Worm (Caenorhabditis elegans): Measurements from ENCODE around the gene DH11.5.

DH11.5 gene

DNA sequence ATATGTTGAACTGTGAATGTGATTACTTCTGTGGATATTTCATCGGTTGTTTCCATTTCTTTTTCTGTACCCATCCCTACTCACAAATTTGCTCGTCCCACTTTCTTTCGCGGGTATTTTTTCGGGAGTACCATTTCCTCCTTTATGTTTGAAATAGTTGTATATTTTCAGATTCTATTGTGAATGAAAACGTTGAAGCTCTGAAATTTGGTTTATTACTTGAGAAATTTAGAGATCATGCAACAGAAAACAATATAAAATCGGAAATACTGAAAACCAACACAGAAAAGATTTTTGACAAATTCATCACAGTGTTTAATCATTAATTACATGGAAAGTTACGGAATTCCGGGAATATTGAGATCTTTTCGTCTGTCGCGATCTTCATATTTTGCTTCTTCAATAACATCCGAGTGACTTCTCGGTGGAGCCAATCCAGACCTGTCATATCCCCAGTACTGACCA is 44.2 kb downstream of the DH11.5 start:
- TF ChIP-seq T23F11.4 (GFP tag; optimal IDR thresholded peaks at IDR 0.05) (no peak), hlh-6 (tag; optimal IDR thresholded peaks at IDR 0.05) (no peak), unc-3 (GFP tag; conservative IDR thresholded peaks at IDR 0.05) (no peak), unc-3 (tag; optimal IDR thresholded peaks at IDR 0.05) (no peak), hlh-15 (tag; optimal IDR thresholded peaks at IDR 0.05) (no peak), elt-2 (tag; optimal IDR thresholded peaks at IDR 0.05) (no peak), pag-3 (tag; optimal IDR thresholded peaks at IDR 0.05; ENCODE audit: borderline replicate concordance) (no peak), ceh-34 (tag; optimal IDR thresholded peaks at IDR 0.05) (no peak), fax-1 (tag; optimal IDR thresholded peaks at IDR 0.05) (no peak), unc-42 (tag; optimal IDR thresholded peaks at IDR 0.05) (no peak), ama-1 (optimal IDR thresholded peaks at IDR 0.05) (no peak), dve-1 (tag; optimal IDR thresholded peaks at IDR 0.05) (no peak), ref-2 (tag; optimal IDR thresholded peaks at IDR 0.05) (no peak), hlh-30 (tag; optimal IDR thresholded peaks at IDR 0.05; ENCODE audit: insufficient read depth) (no peak), Y22D7AL.16 (tag; optimal IDR thresholded peaks at IDR 0.05) (no peak), syd-9 (tag; optimal IDR thresholded peaks at IDR 0.05) (no peak)

DNA sequence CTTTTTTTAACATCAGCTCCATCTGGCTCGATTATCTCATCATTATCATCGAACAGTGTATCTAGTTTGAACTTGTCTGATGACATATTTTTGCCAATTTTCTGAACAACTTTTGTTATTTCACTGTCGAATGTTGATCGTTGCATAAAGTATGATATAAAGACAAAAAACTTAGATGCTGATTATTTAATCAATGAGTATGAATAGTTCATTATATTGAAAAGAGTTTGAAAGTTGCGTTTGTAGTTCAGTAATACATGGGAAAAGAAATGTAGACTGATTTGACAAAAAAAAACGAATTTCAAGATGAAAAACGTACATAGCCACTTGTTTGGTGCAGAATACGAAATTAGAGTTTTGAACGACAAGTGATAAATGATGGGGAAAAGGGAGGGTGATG is 46.1 kb downstream of the DH11.5 start, which contains the start of gene hda-2:
hda-2 (minus strand) TSS at position 101 of the 400 bp plus-strand sequence.
- TF ChIP-seq pha-2 (tag; optimal IDR thresholded peaks at IDR 0.05) (no peak), madf-2 (tag; optimal IDR thresholded peaks at IDR 0.05) (no peak), syd-9 (tag; optimal IDR thresholded peaks at IDR 0.05) (no peak), unc-42 (tag; optimal IDR thresholded peaks at IDR 0.05) (no peak), gmeb-2 (tag; optimal IDR thresholded peaks at IDR 0.05) (no peak), ceh-30 (tag; optimal IDR thresholded peaks at IDR 0.05) (no peak), elt-2 (tag; optimal IDR thresholded peaks at IDR 0.05) (no peak), ceh-22 (tag; optimal IDR thresholded peaks at IDR 0.05) (no peak), K09A11.1 (tag; optimal IDR thresholded peaks at IDR 0.05; ENCODE audit: insufficient read depth) (no peak), elt-4 (tag; optimal IDR thresholded peaks at IDR 0.05) (no peak), T23F11.4 (GFP tag; optimal IDR thresholded peaks at IDR 0.05) (no peak), pat-9 (tag; optimal IDR thresholded peaks at IDR 0.05) (no peak), ref-2 (tag; optimal IDR thresholded peaks at IDR 0.05) (no peak), ceh-45 (GFP tag; IDR thresholded peaks at IDR 0.05) (no peak)

DNA sequence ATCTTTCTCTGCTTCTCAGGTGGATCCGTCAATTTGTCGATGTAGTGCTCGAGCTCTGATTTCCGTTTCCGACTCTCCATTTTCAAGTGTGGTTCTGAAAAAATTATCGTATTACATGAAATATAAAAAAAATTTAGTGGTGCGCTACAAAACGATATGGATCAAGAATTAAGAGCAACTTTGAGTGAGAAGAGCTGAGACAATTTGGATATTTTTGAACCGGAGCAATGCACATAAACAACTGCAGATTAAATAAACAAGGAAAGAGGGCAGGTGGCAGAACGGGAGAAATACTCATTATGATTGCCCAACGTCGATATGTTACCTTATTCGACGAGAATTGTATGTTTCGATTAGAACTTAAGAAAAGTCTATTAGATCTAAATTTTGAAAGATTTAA is 51.3 kb downstream of the DH11.5 start, which contains the start of gene swsn-7:
swsn-7 (minus strand) TSS at position 101 of the 400 bp plus-strand sequence.
- TF ChIP-seq Y22D7AL.16 (tag; optimal IDR thresholded peaks at IDR 0.05) = no peak
- no peak for TF ChIP-seq nhr-11 (tag; optimal IDR thresholded peaks at IDR 0.05)
- no peak for TF ChIP-seq pha-4 (tag; optimal IDR thresholded peaks at IDR 0.05)
- TF ChIP-seq ceh-2 (tag; optimal IDR thresholded peaks at IDR 0.05) = no peak
- TF ChIP-seq che-1 (tag; optimal IDR thresholded peaks at IDR 0.05) = no peak
- no peak for TF ChIP-seq nfya-1 (tag; optimal IDR thresholded peaks at IDR 0.05)
- no peak for TF ChIP-seq elt-2 (tag; optimal IDR thresholded peaks at IDR 0.05)
- no peak for TF ChIP-seq hlh-13 (GFP tag; optimal IDR thresholded peaks at IDR 0.05)
- TF ChIP-seq dve-1 (tag; optimal IDR thresholded peaks at IDR 0.05) = no peak
- TF ChIP-seq pax-1 (tag; optimal IDR thresholded peaks at IDR 0.05) = no peak

DNA sequence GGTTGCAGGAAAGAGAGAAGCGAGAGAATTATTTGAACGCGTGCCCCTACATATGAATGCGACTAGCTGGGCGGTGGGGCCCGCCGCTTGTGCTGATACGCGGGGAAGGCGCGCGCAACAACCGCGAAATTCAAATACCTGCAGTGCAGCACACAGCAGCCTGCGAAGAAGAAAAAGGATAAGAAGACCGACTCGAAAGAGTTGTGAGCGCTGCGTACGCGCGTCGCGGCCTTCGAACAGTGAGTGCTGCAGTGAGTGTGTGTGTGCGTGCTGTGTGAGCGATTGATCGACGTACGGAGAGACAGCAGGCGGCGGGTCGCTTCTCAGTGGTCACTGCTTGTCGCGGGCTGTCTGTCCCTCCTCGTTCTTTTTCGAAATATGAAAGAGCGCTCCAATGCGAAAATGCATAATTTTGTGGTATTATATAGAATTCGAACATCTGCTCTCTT is 51.9 kb downstream of the DH11.5 start:
- TF ChIP-seq pag-3 (tag; optimal IDR thresholded peaks at IDR 0.05; ENCODE audit: borderline replicate concordance) (peak; percentile 32), nhr-232 (tag; optimal IDR thresholded peaks at IDR 0.05) (no peak), ceh-14 (tag; optimal IDR thresholded peaks at IDR 0.05) (no peak), syd-9 (tag; optimal IDR thresholded peaks at IDR 0.05) (peak; percentile 67), fax-1 (tag; optimal IDR thresholded peaks at IDR 0.05) (peak; percentile 9), hlh-6 (tag; optimal IDR thresholded peaks at IDR 0.05) (peak; percentile 74), pha-2 (tag; optimal IDR thresholded peaks at IDR 0.05) (no peak), K02D7.2 (tag; optimal IDR thresholded peaks at IDR 0.05) (no peak), gmeb-2 (tag; optimal IDR thresholded peaks at IDR 0.05) (no peak), sox-2 (GFP tag; IDR thresholded peaks at IDR 0.05) (no peak; the same call in 1 of the 2 replicates), hlh-15 (tag; optimal IDR thresholded peaks at IDR 0.05) (no peak), npax-4 (tag; optimal IDR thresholded peaks at IDR 0.05) (peak; percentile 14), nfya-1 (tag; optimal IDR thresholded peaks at IDR 0.05) (peak; percentile 90), dve-1 (tag; optimal IDR thresholded peaks at IDR 0.05) (peak; percentile 81), tbx-2 (tag; optimal IDR thresholded peaks at IDR 0.05) (peak; percentile 93), hlh-30 (tag; optimal IDR thresholded peaks at IDR 0.05; ENCODE audit: insufficient read depth) (peak; percentile 33), rnt-1 (tag; optimal IDR thresholded peaks at IDR 0.05) (peak; percentile 87), ets-4 (tag; optimal IDR thresholded peaks at IDR 0.05) (peak; percentile 66), sox-4 (tag; optimal IDR thresholded peaks at IDR 0.05) (peak; percentile 40), unc-3 (GFP tag; conservative IDR thresholded peaks at IDR 0.05) (no peak), unc-3 (tag; optimal IDR thresholded peaks at IDR 0.05) (no peak), mec-3 (tag; optimal IDR thresholded peaks at IDR 0.05; ENCODE audit: borderline replicate concordance) (no peak), ceh-24 (tag; optimal IDR thresholded peaks at IDR 0.05) (no peak), pax-1 (tag; optimal IDR thresholded peaks at IDR 0.05) (no peak), ref-2 (tag; optimal IDR thresholded peaks at IDR 0.05) (peak; percentile 93), odd-2 (tag; optimal IDR thresholded peaks at IDR 0.05) (no peak)

All from whole organism, late embryonic.